Worm (Caenorhabditis elegans) whole organism, young adult: ENCODE data around the gene Y45G5AM.3.

Experiments used
- B0336.3 ChIP-seq: fragments of 200-800 bp; sonication (Bioruptor generic); IDR thresholded peaks from 2 replicates; pipeline ENCODE4 v1.3.6; 2022; ENCODE audit warnings: missing genetic modification characterization, missing compliant biosample characterization
- D2030.7 ChIP-seq: fragments of 200-800 bp; sonication (Bioruptor generic); IDR thresholded peaks from 2 replicates; pipeline ENCODE4 v1.3.6; 2022; ENCODE audit warnings: missing genetic modification reagents, missing genetic modification characterization, missing compliant biosample characterization
- F22D6.2 ChIP-seq: sonication (generic microtip); optimal IDR thresholded peaks from 2 replicates; lab custom pipeline; 2016; ENCODE audit warnings: mild to moderate bottlenecking, missing genetic modification characterization, missing compliant biosample characterization
- F33H1.4 ChIP-seq: fragments of 200-800 bp; sonication (Bioruptor generic); IDR thresholded peaks from 2 replicates; pipeline ENCODE4 v1.3.6; 2022; ENCODE audit warnings: missing genetic modification reagents, missing genetic modification characterization, missing compliant biosample characterization
- K11D2.4 ChIP-seq: fragments of 200-800 bp; sonication (Bioruptor generic); IDR thresholded peaks from 2 replicates; pipeline ENCODE4 v1.3.6; 2022; ENCODE audit warnings: missing genetic modification reagents, missing genetic modification characterization, missing compliant biosample characterization
- Y53G8AR.9 ChIP-seq: fragments of 200-800 bp; sonication (Bioruptor generic); conservative IDR thresholded peaks from 2 replicates; pipeline ENCODE4 v1.3.6; 2022; ENCODE audit warnings: missing genetic modification reagents, missing genetic modification characterization, missing compliant biosample characterization
- Y56A3A.18 ChIP-seq: fragments of 200-800 bp; sonication (Bioruptor generic); IDR thresholded peaks from 2 replicates; pipeline ENCODE4 v1.3.6; 2022; ENCODE audit warnings: missing genetic modification reagents, missing genetic modification characterization, missing compliant biosample characterization
- Y67H2A.10 ChIP-seq: fragments of 200-800 bp; sonication (Bioruptor generic); conservative IDR thresholded peaks from 2 replicates; pipeline ENCODE4 v1.3.6; 2022; ENCODE audit warnings: missing genetic modification reagents, missing genetic modification characterization, missing compliant biosample characterization
- aptf-2 ChIP-seq: fragments of 200-800 bp; sonication (Bioruptor generic); conservative IDR thresholded peaks from 2 replicates; pipeline ENCODE4 v1.3.6; 2022; ENCODE audit warnings: missing genetic modification reagents, missing genetic modification characterization, missing compliant biosample characterization
- attf-5 ChIP-seq: fragments of 200-800 bp; sonication (Bioruptor generic); optimal IDR thresholded peaks from 2 replicates; lab custom pipeline; 2018; ENCODE audit warnings: mild to moderate bottlenecking, missing genetic modification characterization, missing compliant biosample characterization
- bed-2 ChIP-seq: fragments of 200-800 bp; sonication (Bioruptor generic); IDR thresholded peaks from 2 replicates; pipeline ENCODE4 v1.3.6; 2022; ENCODE audit warnings: missing genetic modification reagents, missing genetic modification characterization, missing compliant biosample characterization
- cebp-1 ChIP-seq, 2 experiments: fragments of 200-800 bp in 1 of 2; sonication (Bioruptor generic) in 1 of 2; sonication (generic microtip) in 1 of 2; IDR thresholded peaks in 1 of 2; optimal IDR thresholded peaks in 1 of 2; 2 replicates each; pipeline versions ENCODE4 v1.3.6 to Lab custom; 2017 to 2022; ENCODE audit warnings: missing compliant biosample characterization in 2 of 2, missing genetic modification characterization in 2 of 2, mild to moderate bottlenecking in 1 of 2, missing genetic modification reagents in 1 of 2, moderate library complexity in 1 of 2
- cebp-2 ChIP-seq: fragments of 200-800 bp; sonication (Bioruptor generic); IDR thresholded peaks from 2 replicates; pipeline ENCODE4 v1.3.6; 2022; ENCODE audit warnings: missing genetic modification characterization, missing compliant biosample characterization
- ceh-58 ChIP-seq: fragments of 200-800 bp; sonication (Bioruptor generic); IDR thresholded peaks from 2 replicates; pipeline ENCODE4 v1.3.6; 2022; ENCODE audit warnings: missing genetic modification characterization, missing compliant biosample characterization
- ceh-79 ChIP-seq: sonication (generic microtip); optimal IDR thresholded peaks from 2 replicates; lab custom pipeline; 2017; ENCODE audit warnings: mild to moderate bottlenecking, missing genetic modification characterization, missing compliant biosample characterization
- chd-7 ChIP-seq: sonication (generic microtip); optimal IDR thresholded peaks from 2 replicates; lab custom pipeline; 2016; ENCODE audit warnings: mild to moderate bottlenecking, missing genetic modification characterization, moderate library complexity, missing compliant biosample characterization
- die-1 ChIP-seq: sonication (generic microtip); optimal IDR thresholded peaks from 2 replicates; lab custom pipeline; 2016; ENCODE audit warnings: missing genotype, mild to moderate bottlenecking, missing genetic modification characterization, missing compliant biosample characterization
- dox-1 ChIP-seq: fragments of 200-800 bp; sonication (Bioruptor generic); IDR thresholded peaks from 2 replicates; pipeline ENCODE4 v1.3.6; 2022; ENCODE audit warnings: missing genetic modification reagents, missing genetic modification characterization, missing compliant biosample characterization
- dpl-1 ChIP-seq: fragments of 150-350 bp; optimal IDR thresholded peaks from 2 replicates; lab custom pipeline; 2014; ENCODE audit warnings: missing biosample characterization, missing genetic modification reagents, missing genetic modification characterization
- egl-18 ChIP-seq: fragments of 200-800 bp; sonication (Bioruptor generic); IDR thresholded peaks from 2 replicates; pipeline ENCODE4 v1.3.6; 2022; ENCODE audit warnings: missing genetic modification reagents, missing genetic modification characterization, missing compliant biosample characterization
- gei-17 ChIP-seq: fragments of 200-800 bp; sonication (Bioruptor generic); optimal IDR thresholded peaks from 2 replicates; lab custom pipeline; 2018; ENCODE audit warnings: mild to moderate bottlenecking, missing genetic modification characterization, missing compliant biosample characterization
- hlh-26 ChIP-seq: fragments of 200-800 bp; sonication (Bioruptor generic); conservative IDR thresholded peaks from 2 replicates; pipeline ENCODE4 v1.3.6; 2022; ENCODE audit warnings: missing genetic modification reagents, missing genetic modification characterization, missing compliant biosample characterization
- hmg-1.2 ChIP-seq: fragments of 200-800 bp; sonication (Bioruptor generic); IDR thresholded peaks from 2 replicates; pipeline ENCODE4 v1.3.6; 2022; ENCODE audit warnings: missing genetic modification reagents, missing genetic modification characterization, missing compliant biosample characterization
- let-526 ChIP-seq: fragments of 200-800 bp; sonication (Bioruptor generic); IDR thresholded peaks from 2 replicates; pipeline ENCODE4 v1.3.6; 2022; ENCODE audit warnings: missing genetic modification reagents, missing genetic modification characterization, missing compliant biosample characterization
- let-607 ChIP-seq, 2 experiments: fragments of 200-800 bp in 1 of 2; sonication (Bioruptor generic) in 1 of 2; sonication (generic microtip) in 1 of 2; optimal IDR thresholded peaks; 2 replicates each; lab custom pipeline; 2016 to 2018; ENCODE audit warnings: mild to moderate bottlenecking in 2 of 2, missing compliant biosample characterization in 2 of 2, missing genetic modification characterization in 2 of 2, moderate library complexity in 2 of 2, missing genotype in 1 of 2
- lin-35 ChIP-seq, 3 experiments: fragments of 150-350 bp in 2 of 3; sonication (generic microtip) in 1 of 3; optimal IDR thresholded peaks; 2 replicates each; lab custom pipeline; 2014 to 2018; ENCODE audit warnings: missing biosample characterization in 3 of 3, missing genetic modification characterization in 3 of 3, missing genetic modification reagents in 3 of 3
- lin-40 ChIP-seq: sonication (generic microtip); optimal IDR thresholded peaks from 2 replicates; lab custom pipeline; 2016; ENCODE audit warnings: missing genetic modification characterization, mild to moderate bottlenecking, missing compliant biosample characterization, missing genotype, missing genetic modification reagents
- lin-54 ChIP-seq: fragments of 200-800 bp; sonication (Bioruptor generic); optimal IDR thresholded peaks from 2 replicates; lab custom pipeline; 2018; ENCODE audit warnings: mild to moderate bottlenecking, missing genetic modification characterization, missing compliant biosample characterization
- lsl-1 ChIP-seq: fragments of 200-800 bp; sonication (Bioruptor generic); optimal IDR thresholded peaks from 2 replicates; lab custom pipeline; 2018; ENCODE audit warnings: mild to moderate bottlenecking, missing genetic modification characterization, moderate library complexity, missing compliant biosample characterization
- lsy-27 ChIP-seq: sonication (generic microtip); optimal IDR thresholded peaks from 2 replicates; lab custom pipeline; 2017; ENCODE audit warnings: missing genetic modification characterization, mild to moderate bottlenecking, missing compliant biosample characterization, antibody characterized with exemption, missing genotype, borderline replicate concordance; ENCODE audit not compliant: insufficient read depth
- madf-10 ChIP-seq: sonication (generic microtip); optimal IDR thresholded peaks from 2 replicates; lab custom pipeline; 2016; ENCODE audit warnings: mild to moderate bottlenecking, missing genetic modification characterization, missing compliant biosample characterization
- madf-6 ChIP-seq: fragments of 200-800 bp; sonication (Bioruptor generic); IDR thresholded peaks from 2 replicates; pipeline ENCODE4 v1.3.6; 2022; ENCODE audit warnings: missing genetic modification reagents, missing genetic modification characterization, missing compliant biosample characterization
- mcd-1 ChIP-seq: fragments of 200-800 bp; sonication (Bioruptor generic); IDR thresholded peaks from 2 replicates; pipeline ENCODE4 v1.3.6; 2022; ENCODE audit warnings: missing genetic modification reagents, missing genetic modification characterization, missing compliant biosample characterization
- nfya-1 ChIP-seq: sonication (generic microtip); optimal IDR thresholded peaks from 2 replicates; lab custom pipeline; 2017; ENCODE audit warnings: antibody characterized with exemption, missing compliant biosample characterization, missing genetic modification characterization, borderline replicate concordance; ENCODE audit not compliant: insufficient read depth
- nfyb-1 ChIP-seq: fragments of 200-800 bp; sonication (Bioruptor generic); IDR thresholded peaks from 2 replicates; pipeline ENCODE4 v1.3.6; 2022; ENCODE audit warnings: missing genetic modification reagents, missing genetic modification characterization, missing compliant biosample characterization
- nhr-80 ChIP-seq: sonication (generic microtip); optimal IDR thresholded peaks from 2 replicates; lab custom pipeline; 2016; ENCODE audit warnings: missing genetic modification characterization, missing compliant biosample characterization
- nhr-90 ChIP-seq: sonication (generic microtip); optimal IDR thresholded peaks from 2 replicates; lab custom pipeline; 2016; ENCODE audit warnings: missing genotype, mild to moderate bottlenecking, missing genetic modification characterization, missing compliant biosample characterization
- pbrm-1 ChIP-seq: fragments of 200-800 bp; sonication (Bioruptor generic); IDR thresholded peaks from 2 replicates; pipeline ENCODE4 v1.3.6; 2022; ENCODE audit warnings: missing genetic modification reagents, missing genetic modification characterization, missing compliant biosample characterization
- rcor-1 ChIP-seq: fragments of 200-800 bp; sonication (Bioruptor generic); IDR thresholded peaks from 2 replicates; pipeline ENCODE4 v1.3.6; 2022; ENCODE audit warnings: missing genetic modification reagents, missing genetic modification characterization, missing compliant biosample characterization
- snpc-4 ChIP-seq, 5 experiments: fragments of 150-350 bp in 1 of 5; sonication (generic microtip) in 4 of 5; optimal IDR thresholded peaks; 2 replicates each; lab custom pipeline; 2014 to 2018; ENCODE audit warnings: missing genetic modification characterization in 5 of 5, missing biosample characterization in 3 of 5, antibody characterized with exemption in 2 of 5, mild to moderate bottlenecking in 2 of 5, missing compliant biosample characterization in 2 of 5, missing genotype in 2 of 5, moderate library complexity in 2 of 5, missing genetic modification reagents in 1 of 5
- tbp1 ChIP-seq: fragments of 200-800 bp; sonication (Bioruptor generic); optimal IDR thresholded peaks from 2 replicates; lab custom pipeline; 2018; ENCODE audit warnings: mild to moderate bottlenecking, missing genetic modification characterization, missing compliant biosample characterization
- ztf-25 ChIP-seq: fragments of 200-800 bp; sonication (Bioruptor generic); IDR thresholded peaks from 2 replicates; pipeline ENCODE4 v1.3.6; 2022; ENCODE audit warnings: missing genetic modification reagents, missing genetic modification characterization, missing compliant biosample characterization
- ztf-28 ChIP-seq: fragments of 200-800 bp; sonication (Bioruptor generic); IDR thresholded peaks from 2 replicates; pipeline ENCODE4 v1.3.6; 2022; ENCODE audit warnings: missing genetic modification reagents, missing genetic modification characterization, missing compliant biosample characterization

The Y45G5AM.3 gene

ce11 chrV:4134728-4135127 lies 29.6 kb upstream of the Y45G5AM.3 start, which contains the start of gene lgc-1:
Gene lgc-1 (plus strand): TSS chrV:4135028.
- no peak for TF ChIP-seq cebp-2 (GFP tag; lab: Robert Waterston, UW)
- TF ChIP-seq let-607 (tag; optimal IDR thresholded peaks at IDR 0.05; lab: Kevin White, UChicago), result no peak
- TF ChIP-seq chd-7 (tag; lab: Kevin White, UChicago), result no peak
- TF ChIP-seq dox-1 (GFP tag; lab: Robert Waterston, UW), result no peak
- TF ChIP-seq Y67H2A.10 (GFP tag; lab: Robert Waterston, UW), result no peak
- no peak for TF ChIP-seq Y56A3A.18
- no peak for TF ChIP-seq egl-18 (GFP tag; lab: Robert Waterston, UW)
- TF ChIP-seq gei-17 (GFP tag; lab: Kevin White, UChicago), result no peak
- no peak for TF ChIP-seq madf-10 (tag; lab: Kevin White, UChicago)
- no peak for TF ChIP-seq let-526
- no peak for TF ChIP-seq dpl-1 (GFP tag; lab: Kevin White, UChicago)
- no peak for TF ChIP-seq ceh-79 (tag; lab: Kevin White, UChicago)
- no peak for TF ChIP-seq nhr-90 (tag; lab: Kevin White, UChicago)
- TF ChIP-seq hlh-26 (GFP tag; lab: Robert Waterston, UW), result no peak
- no peak for TF ChIP-seq D2030.7
- no peak for TF ChIP-seq lin-35 (GFP tag; optimal IDR thresholded peaks at IDR 0.05; lab: Kevin White, UChicago)
- no peak for TF ChIP-seq ceh-58 (GFP tag; lab: Robert Waterston, UW)
- no peak for TF ChIP-seq nfya-1 (tag; lab: Kevin White, UChicago)

- TF ChIP-seq aptf-2 (GFP tag; lab: Robert Waterston, UW) (no peak), tbp1 (no peak), F22D6.2 (no peak), lsy-27 (tag; lab: Kevin White, UChicago) (no peak), chd-7 (tag; lab: Kevin White, UChicago) (no peak), Y53G8AR.9 (GFP tag; lab: Robert Waterston, UW) (no peak), die-1 (tag; lab: Kevin White, UChicago) (no peak)
- TF ChIP-seq, all 124 proteins: peak for 0
These were observed 25.7 kb upstream of the Y45G5AM.3 start, which contains the start of gene lgc-29 for ce11 chrV:4138688-4139087. Gene lgc-29 (plus strand): TSS chrV:4138988.

- TF ChIP-seq egl-18 (GFP tag; lab: Robert Waterston, UW), result no peak
- peak; percentile 44 for TF ChIP-seq lin-54 (GFP tag; lab: Kevin White, UChicago)
- TF ChIP-seq B0336.3 (GFP tag; lab: Robert Waterston, UW), result no peak
- TF ChIP-seq ztf-25 (GFP tag; lab: Robert Waterston, UW), result no peak
- TF ChIP-seq nhr-80 (tag; lab: Kevin White, UChicago), result peak; percentile 71
- TF ChIP-seq ceh-58 (GFP tag; lab: Robert Waterston, UW), result no peak
- 0 out of 2 replicates have a peak, but pooled peaks have one; percentile 24 for TF ChIP-seq nfyb-1 (GFP tag; lab: Robert Waterston, UW)
- TF ChIP-seq cebp-1 (GFP tag; IDR thresholded peaks at IDR 0.05; lab: Robert Waterston, UW), result no peak
- peak; percentile 59 for TF ChIP-seq cebp-1 (tag; optimal IDR thresholded peaks at IDR 0.05; lab: Kevin White, UChicago)
- TF ChIP-seq ztf-28 (GFP tag; lab: Robert Waterston, UW), result no peak
- no peak for TF ChIP-seq snpc-4 (GFP tag; optimal IDR thresholded peaks at IDR 0.05; lab: Kevin White, UChicago)
- peak in 3 of 4 experiments; percentile 7 to 37 (median 23) for TF ChIP-seq snpc-4 (tag; optimal IDR thresholded peaks at IDR 0.05; lab: Kevin White, UChicago)
- TF ChIP-seq dox-1 (GFP tag; lab: Robert Waterston, UW), result peak; percentile 72
- peak; percentile 56 for TF ChIP-seq attf-5 (GFP tag; lab: Kevin White, UChicago)
- 0 out of 2 replicates have a peak, but pooled peaks have one; percentile 31 for TF ChIP-seq pbrm-1 (GFP tag; lab: Robert Waterston, UW)
- no peak for TF ChIP-seq bed-2 (GFP tag; lab: Robert Waterston, UW)
- TF ChIP-seq rcor-1 (GFP tag; lab: Robert Waterston, UW), result no peak
- peak; percentile 97 for TF ChIP-seq hmg-1.2 (GFP tag; lab: Robert Waterston, UW)
- TF ChIP-seq mcd-1 (GFP tag; lab: Robert Waterston, UW), result peak; percentile 96
- TF ChIP-seq K11D2.4 (GFP tag; lab: Robert Waterston, UW), result peak; percentile 52; the same call in 1 of the 2 replicates
- peak; percentile 50; the same call in 1 of the 2 replicates for TF ChIP-seq madf-6
- TF ChIP-seq tbp1, result peak; percentile 23
- TF ChIP-seq lin-35 (GFP tag; optimal IDR thresholded peaks at IDR 0.05; lab: Kevin White, UChicago), result peak in 1 of 3 experiments; percentile 47
- TF ChIP-seq lin-40 (tag; lab: Kevin White, UChicago), result peak; percentile 78
- peak; percentile 3 for TF ChIP-seq lsl-1 (GFP tag; lab: Kevin White, UChicago)
- peak; percentile 31; the same call in 1 of the 2 replicates for TF ChIP-seq F33H1.4 (GFP tag; lab: Robert Waterston, UW)
These were observed 21.3 kb upstream of the Y45G5AM.3 start for ce11 chrV:4143034-4143433.
